Fruit fly (Drosophila melanogaster) S2 (cell line): Measurements from ENCODE around the gene sba.

Experiments used
- CG8478 ChIP-seq: fragments of >200 bp; optimal IDR thresholded peaks from 2 replicates; lab custom pipeline; 2018
- CTCF ChIP-seq, 2 experiments: fragments of >200 bp; optimal IDR thresholded peaks; 2 replicates each; lab custom pipeline; 2018

DNA sequence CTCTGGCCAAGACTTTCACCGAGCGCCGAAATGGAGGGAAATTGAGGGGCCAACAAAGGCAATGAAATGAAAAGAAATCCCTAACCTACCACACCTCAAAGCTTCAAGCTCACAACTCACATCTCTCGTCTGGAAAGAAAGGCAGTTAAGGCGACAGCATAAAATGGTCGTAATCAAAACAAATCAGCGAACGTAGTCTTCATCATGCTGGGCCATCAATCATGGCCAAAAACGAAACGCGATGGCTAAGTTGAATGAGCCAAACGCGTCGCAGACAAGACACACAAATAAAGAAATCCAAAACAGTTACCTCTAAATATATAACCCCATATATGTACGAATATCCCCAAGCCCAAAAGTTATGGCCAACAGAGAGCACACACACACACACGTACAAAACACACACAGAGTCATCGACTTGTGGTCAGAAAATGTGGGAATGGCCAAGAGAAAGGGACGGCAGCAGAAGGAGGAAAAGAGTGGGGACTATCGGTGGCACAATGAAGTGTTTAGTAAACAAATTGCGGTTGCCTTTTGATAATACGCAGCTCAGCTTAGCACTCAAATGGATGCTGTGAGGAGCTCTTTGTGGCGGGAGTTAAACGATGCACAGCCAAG, 11.6 kb downstream of the sba start:
- TF ChIP-seq CG8478 (lab: Kevin White, UChicago) (no peak), CTCF (optimal IDR thresholded peaks at IDR 0.05; lab: Kevin White, UChicago) (no peak)
